Fruit fly (Drosophila melanogaster) whole organism, embryonic: ENCODE results near the gene GstO3.

Source experiments
- Awh ChIP-seq: fragments of 200-800 bp; sonication (Bioruptor generic); IDR thresholded peaks from 2 replicates; pipeline ENCODE4, ENCODE4 v1.3.6; 2022; ENCODE audit warnings: missing biosample characterization, missing genetic modification characterization
- CG10431 ChIP-seq: fragments of 200-800 bp; sonication (Bioruptor generic); optimal IDR thresholded peaks from 3 replicates; lab custom pipeline; 2018; ENCODE audit warnings: missing biosample characterization, mild to moderate bottlenecking, missing genetic modification characterization
- CG10462 ChIP-seq: fragments of 200-800 bp; sonication (Bioruptor generic); optimal IDR thresholded peaks from 2 replicates; lab custom pipeline; 2016; ENCODE audit warnings: missing biosample characterization, missing genetic modification characterization
- CG10979 ChIP-seq: fragments of 200-800 bp; sonication (Bioruptor generic); optimal IDR thresholded peaks from 2 replicates; lab custom pipeline; 2018; ENCODE audit warnings: missing biosample characterization, mild to moderate bottlenecking, missing genetic modification characterization, moderate library complexity
- CG11398 ChIP-seq: fragments of 200-800 bp; sonication (Bioruptor generic); optimal IDR thresholded peaks from 2 replicates; lab custom pipeline; 2016; ENCODE audit warnings: missing biosample characterization, missing genetic modification characterization
- CG11695 ChIP-seq: fragments of 200-800 bp; sonication (Bioruptor generic); IDR thresholded peaks from 3 replicates; pipeline ENCODE4 v1.3.6; 2022; ENCODE audit warnings: missing biosample characterization, missing genetic modification characterization
- CG11696 ChIP-seq: fragments of 200-800 bp; sonication (Bioruptor generic); IDR thresholded peaks from 2 replicates; pipeline ENCODE4 v1.3.6; 2022; ENCODE audit warnings: missing biosample characterization, missing genetic modification characterization
- CG13894 ChIP-seq: fragments of 200-800 bp; sonication (Bioruptor generic); optimal IDR thresholded peaks from 3 replicates; lab custom pipeline; 2018; ENCODE audit warnings: missing biosample characterization, mild to moderate bottlenecking, missing genetic modification characterization, moderate library complexity
- CG15601 ChIP-seq: fragments of 200-800 bp; sonication (Bioruptor generic); optimal IDR thresholded peaks from 3 replicates; lab custom pipeline; 2019; ENCODE audit warnings: missing biosample characterization, mild to moderate bottlenecking, missing genetic modification characterization, moderate library complexity
- CG15696 ChIP-seq: fragments of 200-800 bp; sonication (Bioruptor generic); optimal IDR thresholded peaks from 2 replicates; lab custom pipeline; 2019; ENCODE audit warnings: missing biosample characterization, mild to moderate bottlenecking, missing genetic modification characterization, moderate library complexity
- CG17912 ChIP-seq: fragments of 200-800 bp; sonication (Bioruptor generic); optimal IDR thresholded peaks from 2 replicates; lab custom pipeline; 2018; ENCODE audit warnings: missing biosample characterization, mild to moderate bottlenecking, missing genetic modification characterization
- CG1832 ChIP-seq: fragments of 200-800 bp; sonication (Bioruptor generic); optimal IDR thresholded peaks from 2 replicates; lab custom pipeline; 2017; ENCODE audit warnings: missing biosample characterization, mild to moderate bottlenecking, missing genetic modification characterization, inconsistent platforms
- CG18476 ChIP-seq: fragments of 200-800 bp; sonication (Bioruptor generic); optimal IDR thresholded peaks from 2 replicates; lab custom pipeline; 2016; ENCODE audit warnings: missing biosample characterization, mild to moderate bottlenecking, missing genetic modification characterization
- CG2120 ChIP-seq: fragments of 200-800 bp; sonication (Bioruptor generic); optimal IDR thresholded peaks from 3 replicates; lab custom pipeline; 2016; ENCODE audit warnings: missing biosample characterization, missing genetic modification characterization
- CG2678 ChIP-seq: fragments of 200-800 bp; sonication (Bioruptor generic); optimal IDR thresholded peaks from 3 replicates; lab custom pipeline; 2019; ENCODE audit warnings: missing biosample characterization, mild to moderate bottlenecking, missing genetic modification characterization, moderate library complexity
- CG3065 ChIP-seq: fragments of 200-800 bp; sonication (Bioruptor generic); optimal IDR thresholded peaks from 2 replicates; lab custom pipeline; 2016; ENCODE audit warnings: missing biosample characterization, missing genetic modification characterization
- CG33557 ChIP-seq: fragments of 200-800 bp; sonication (Bioruptor generic); optimal IDR thresholded peaks from 2 replicates; lab custom pipeline; 2019; ENCODE audit warnings: missing biosample characterization, mild to moderate bottlenecking, missing genetic modification characterization, moderate library complexity
- CG4707 ChIP-seq: fragments of 200-800 bp; sonication (Bioruptor generic); optimal IDR thresholded peaks from 2 replicates; lab custom pipeline; 2018; ENCODE audit warnings: missing biosample characterization, mild to moderate bottlenecking, missing genetic modification characterization, moderate library complexity
- CG6272 ChIP-seq: fragments of 200-800 bp; sonication (Bioruptor generic); IDR thresholded peaks from 2 replicates; pipeline ENCODE4 v1.3.6; 2022; ENCODE audit warnings: missing biosample characterization, missing genetic modification characterization
- CG7357 ChIP-seq: fragments of 200-800 bp; sonication (Bioruptor generic); IDR thresholded peaks from 3 replicates; pipeline ENCODE4 v1.3.6; 2022; ENCODE audit warnings: missing biosample characterization, missing genetic modification characterization
- CG7556 ChIP-seq: fragments of 200-800 bp; sonication (Bioruptor generic); optimal IDR thresholded peaks from 2 replicates; lab custom pipeline; 2017; ENCODE audit warnings: missing biosample characterization, mild to moderate bottlenecking, missing genetic modification characterization
- CG8944 ChIP-seq: fragments of 200-800 bp; sonication (Bioruptor generic); optimal IDR thresholded peaks from 3 replicates; lab custom pipeline; 2016; ENCODE audit warnings: missing biosample characterization, missing genetic modification characterization
- CTCF ChIP-seq: fragments of 200-800 bp; sonication (Bioruptor generic); optimal IDR thresholded peaks from 2 replicates; lab custom pipeline; 2017; ENCODE audit warnings: missing biosample characterization, mild to moderate bottlenecking, missing genetic modification characterization, moderate library complexity
- D19B ChIP-seq: fragments of 200-800 bp; sonication (Bioruptor generic); optimal IDR thresholded peaks from 2 replicates; lab custom pipeline; 2017; ENCODE audit warnings: missing biosample characterization, mild to moderate bottlenecking, missing genetic modification characterization
- Dip3 ChIP-seq: fragments of 200-800 bp; sonication (Bioruptor generic); optimal IDR thresholded peaks from 3 replicates; lab custom pipeline; 2016; ENCODE audit warnings: missing biosample characterization, missing genetic modification characterization
- Ets97D ChIP-seq: fragments of 200-800 bp; sonication (Bioruptor generic); optimal IDR thresholded peaks from 3 replicates; lab custom pipeline; 2016; ENCODE audit warnings: missing biosample characterization, missing genetic modification characterization
- HLH3B ChIP-seq: fragments of 200-800 bp; sonication (Bioruptor generic); IDR thresholded peaks from 2 replicates; pipeline ENCODE4 v1.3.6; 2022; ENCODE audit warnings: missing biosample characterization, missing genetic modification characterization
- Hr3 ChIP-seq: fragments of 200-800 bp; sonication (Bioruptor generic); optimal IDR thresholded peaks from 3 replicates; lab custom pipeline; 2016; ENCODE audit warnings: missing biosample characterization, missing genetic modification characterization
- Hr39 ChIP-seq: fragments of >200 bp; optimal IDR thresholded peaks from 2 replicates; lab custom pipeline; 2017
- Hr78 ChIP-seq, 2 experiments: fragments of 200-800 bp in 1 of 2; fragments of >200 bp in 1 of 2; sonication (Bioruptor generic) in 1 of 2; optimal IDR thresholded peaks; 2 replicates each; lab custom pipeline; 2017 to 2019; ENCODE audit warnings: missing biosample characterization in 2 of 2, missing genetic modification characterization in 2 of 2, mild to moderate bottlenecking in 1 of 2, moderate library complexity in 1 of 2
- Lhr ChIP-seq: fragments of 200-800 bp; sonication (Bioruptor generic); optimal IDR thresholded peaks from 3 replicates; lab custom pipeline; 2017; ENCODE audit warnings: mild to moderate bottlenecking, missing biosample characterization, missing genetic modification reagents, missing genetic modification characterization
- Lpt ChIP-seq: fragments of >200 bp; optimal IDR thresholded peaks from 2 replicates; lab custom pipeline; 2018; ENCODE audit warnings: missing biosample characterization, missing genetic modification characterization
- MBD-R2 ChIP-seq: fragments of 200-800 bp; sonication (Bioruptor generic); IDR thresholded peaks from 2 replicates; pipeline ENCODE4 v1.3.6; 2022; ENCODE audit warnings: missing biosample characterization, missing genetic modification characterization
- Med ChIP-seq: fragments of 200-800 bp; sonication (Bioruptor generic); peaks from one replicate; lab custom pipeline; 2016; ENCODE audit warnings: missing biosample characterization, missing genetic modification characterization, mild to moderate bottlenecking, inconsistent platforms, moderate library complexity
- Oli ChIP-seq: fragments of 200-800 bp; sonication (Bioruptor generic); optimal IDR thresholded peaks from 2 replicates; lab custom pipeline; 2018; ENCODE audit warnings: missing biosample characterization, mild to moderate bottlenecking, missing genetic modification characterization, moderate library complexity
- ab ChIP-seq: fragments of 200-800 bp; sonication (Bioruptor generic); optimal IDR thresholded peaks from 2 replicates; lab custom pipeline; 2016; ENCODE audit warnings: missing biosample characterization, missing genetic modification characterization
- cas ChIP-seq: fragments of 200-800 bp; sonication (Bioruptor generic); IDR thresholded peaks from 2 replicates; pipeline ENCODE4 v1.3.6; 2022; ENCODE audit warnings: missing biosample characterization, missing genetic modification characterization
- ci ChIP-seq: fragments of 200-800 bp; sonication (Bioruptor generic); IDR thresholded peaks from 3 replicates; pipeline ENCODE4 v1.3.6; 2022; ENCODE audit warnings: missing biosample characterization, missing genetic modification characterization
- croc ChIP-seq: fragments of 200-800 bp; sonication (Bioruptor generic); conservative IDR thresholded peaks from 3 replicates; pipeline ENCODE4 v1.3.6; 2022; ENCODE audit warnings: missing biosample characterization, missing genetic modification characterization
- dati ChIP-seq: fragments of 200-800 bp; sonication (Bioruptor generic); IDR thresholded peaks from 2 replicates; pipeline ENCODE4 v1.3.6; 2022; ENCODE audit warnings: missing biosample characterization, missing genetic modification characterization
- en ChIP-seq: fragments of 200-800 bp; sonication (Bioruptor generic); optimal IDR thresholded peaks from 2 replicates; lab custom pipeline; 2016; ENCODE audit warnings: missing biosample characterization, missing genetic modification characterization
- klu ChIP-seq: fragments of 200-800 bp; sonication (Bioruptor generic); IDR thresholded peaks from 2 replicates; pipeline ENCODE4 v1.3.6; 2022; ENCODE audit warnings: missing biosample characterization, missing genetic modification characterization
- lab ChIP-seq: fragments of 200-800 bp; sonication (Bioruptor generic); optimal IDR thresholded peaks from 3 replicates; lab custom pipeline; 2017; ENCODE audit warnings: missing biosample characterization, missing genetic modification characterization, mild to moderate bottlenecking, moderate library complexity, missing genetic modification reagents
- mld ChIP-seq: fragments of 200-800 bp; sonication (Bioruptor generic); IDR thresholded peaks from 3 replicates; pipeline ENCODE4 v1.3.6; 2022; ENCODE audit warnings: missing biosample characterization, missing genetic modification characterization; ENCODE audit not compliant: partially characterized antibody
- nau ChIP-seq: fragments of 200-800 bp; sonication (Bioruptor generic); optimal IDR thresholded peaks from 3 replicates; lab custom pipeline; 2017; ENCODE audit warnings: missing biosample characterization, mild to moderate bottlenecking, missing genetic modification characterization, missing genetic modification reagents
- nmo ChIP-seq: fragments of 200-800 bp; sonication (Bioruptor generic); optimal IDR thresholded peaks from 2 replicates; lab custom pipeline; 2018; ENCODE audit warnings: missing biosample characterization, mild to moderate bottlenecking, missing genetic modification characterization, moderate library complexity
- odd ChIP-seq: fragments of 200-800 bp; sonication (Bioruptor generic); optimal IDR thresholded peaks from 2 replicates; lab custom pipeline; 2017; ENCODE audit warnings: missing biosample characterization, mild to moderate bottlenecking, missing genetic modification characterization
- onecut ChIP-seq: fragments of 200-800 bp; sonication (Bioruptor generic); IDR thresholded peaks from 2 replicates; pipeline ENCODE4 v1.3.6; 2022; ENCODE audit warnings: missing biosample characterization, missing genetic modification characterization
- pb ChIP-seq: fragments of 200-800 bp; sonication (Bioruptor generic); optimal IDR thresholded peaks from 3 replicates; lab custom pipeline; 2016; ENCODE audit warnings: missing biosample characterization, missing genetic modification characterization
- rib ChIP-seq: fragments of 200-800 bp; sonication (Bioruptor generic); IDR thresholded peaks from 2 replicates; pipeline ENCODE4 v1.3.6; 2022; ENCODE audit warnings: missing biosample characterization, missing genetic modification characterization
- run ChIP-seq: fragments of 200-800 bp; sonication (Bioruptor generic); optimal IDR thresholded peaks from 3 replicates; lab custom pipeline; 2018; ENCODE audit warnings: missing biosample characterization, mild to moderate bottlenecking, missing genetic modification characterization
- ssp ChIP-seq: fragments of 200-800 bp; sonication (Bioruptor generic); IDR thresholded peaks from 2 replicates; pipeline ENCODE4 v1.3.6; 2022; ENCODE audit warnings: missing biosample characterization, missing genetic modification characterization
- tx ChIP-seq: fragments of 200-800 bp; sonication (Bioruptor generic); optimal IDR thresholded peaks from 2 replicates; lab custom pipeline; 2016; ENCODE audit warnings: missing biosample characterization, missing genetic modification characterization

Gene GstO3

dm6 chr3L:8519232-8519631 lies 547 bp downstream of the GstO3 start (continued):
- TF ChIP-seq tx (GFP tag; lab: Kevin White, UChicago) (no peak), CG11696 (GFP tag; lab: Robert Waterston, UW) (no peak), CG15601 (tag; lab: Kevin White, UChicago) (no peak), Awh (no peak), CG11398 (GFP tag; lab: Kevin White, UChicago) (no peak), CG7357 (GFP tag; lab: Robert Waterston, UW) (no peak), CG13894 (peak; percentile 66), CG10462 (GFP tag; lab: Kevin White, UChicago) (no peak), CG3065 (GFP tag; lab: Kevin White, UChicago) (no peak), CTCF (GFP tag; lab: Kevin White, UChicago) (no peak), CG15696 (tag; lab: Kevin White, UChicago) (no peak), MBD-R2 (GFP tag; lab: Robert Waterston, UW) (no peak), CG6272 (no peak), CG17912 (GFP tag; lab: Kevin White, UChicago) (no peak), CG33557 (GFP tag; lab: Kevin White, UChicago) (no peak), ci (GFP tag; lab: Robert Waterston, UW) (peak; percentile 18; the same call in 1 of the 3 replicates), CG7556 (no peak), ab (GFP tag; lab: Kevin White, UChicago) (no peak), CG18476 (no peak), pb (GFP tag; lab: Kevin White, UChicago) (no peak), Lpt (GFP tag; lab: Kevin White, UChicago) (no peak), CG2678 (peak; percentile 21), onecut (peak; percentile 62; the same call in 1 of the 2 replicates), CG2120 (GFP tag; lab: Kevin White, UChicago) (peak; percentile 21), CG8944 (GFP tag; lab: Kevin White, UChicago) (no peak), run (tag; lab: Kevin White, UChicago) (no peak), CG10979 (no peak), Med (peak; percentile 63), ssp (GFP tag; lab: Robert Waterston, UW) (no peak), klu (GFP tag; lab: Robert Waterston, UW) (no peak), Hr78 (GFP tag; optimal IDR thresholded peaks at IDR 0.05; lab: Kevin White, UChicago) (no peak), Oli (no peak), nau (GFP tag; lab: Kevin White, UChicago) (no peak), lab (peak; percentile 62), croc (GFP tag; lab: Robert Waterston, UW) (no peak), CG10431 (no peak), CG1832 (GFP tag; lab: Kevin White, UChicago) (no peak), Ets97D (GFP tag; lab: Kevin White, UChicago) (no peak), nmo (GFP tag; lab: Kevin White, UChicago) (no peak), Hr3 (GFP tag; lab: Kevin White, UChicago) (no peak)

dm6 chr3L:8520252-8520651 lies 1.6 kb downstream of the GstO3 start, which contains the start of gene se:
Gene se, plus strand, starts transcription at chr3L:8520552.
- no peak for TF ChIP-seq odd (GFP tag; lab: Kevin White, UChicago)
- no peak for TF ChIP-seq CG11696 (GFP tag; lab: Robert Waterston, UW)
- no peak for TF ChIP-seq mld
- no peak for TF ChIP-seq CG4707 (GFP tag; lab: Kevin White, UChicago)
- TF ChIP-seq CG10431: no peak
- no peak for TF ChIP-seq dati (GFP tag; lab: Robert Waterston, UW)
- no peak for TF ChIP-seq Hr39
- no peak for TF ChIP-seq CG11695 (GFP tag; lab: Robert Waterston, UW)
- TF ChIP-seq Dip3 (GFP tag; lab: Kevin White, UChicago): no peak
- TF ChIP-seq cas (GFP tag; lab: Robert Waterston, UW): no peak
- TF ChIP-seq HLH3B (GFP tag; lab: Robert Waterston, UW): no peak
- no peak for TF ChIP-seq D19B (GFP tag; lab: Kevin White, UChicago)
- no peak for TF ChIP-seq en
- no peak for TF ChIP-seq Lhr (GFP tag; lab: Kevin White, UChicago)
- TF ChIP-seq ci (GFP tag; lab: Robert Waterston, UW): no peak
- TF ChIP-seq Hr78 (GFP tag; optimal IDR thresholded peaks at IDR 0.05; lab: Kevin White, UChicago): no peak
- TF ChIP-seq rib (GFP tag; lab: Robert Waterston, UW): no peak
